Worm (Caenorhabditis elegans) whole organism, late embryonic: ENCODE measurements around the gene ZK1086.2.

Experiments used
- Y22D7AL.16 ChIP-seq: sonication (generic microtip); optimal IDR thresholded peaks from 2 replicates; lab custom pipeline; 2016; ENCODE audit warnings: missing genetic modification characterization, missing compliant biosample characterization
- ama-1 ChIP-seq: fragments of 150-350 bp; optimal IDR thresholded peaks from 2 replicates; lab custom pipeline; 2014
- ceh-48 ChIP-seq: sonication (generic microtip); optimal IDR thresholded peaks from 2 replicates; lab custom pipeline; 2016; ENCODE audit warnings: missing genetic modification characterization, inconsistent platforms, missing compliant biosample characterization
- ceh-6 ChIP-seq: fragments of 200-800 bp; sonication (Bioruptor generic); optimal IDR thresholded peaks from 2 replicates; lab custom pipeline; 2018; ENCODE audit warnings: mild to moderate bottlenecking, missing genetic modification characterization, missing compliant biosample characterization
- fax-1 ChIP-seq: sonication (generic microtip); optimal IDR thresholded peaks from 2 replicates; lab custom pipeline; 2016; ENCODE audit warnings: missing genotype, missing genetic modification characterization, missing compliant biosample characterization
- fkh-10 ChIP-seq: fragments of 150-350 bp; optimal IDR thresholded peaks from 2 replicates; lab custom pipeline; 2014; ENCODE audit warnings: missing biosample characterization, missing genetic modification reagents, missing genetic modification characterization
- nfya-1 ChIP-seq: sonication (generic microtip); optimal IDR thresholded peaks from 2 replicates; lab custom pipeline; 2017; ENCODE audit warnings: missing genetic modification characterization, mild to moderate bottlenecking, missing compliant biosample characterization, antibody characterized with exemption, moderate library complexity
- pag-3 ChIP-seq: sonication (generic microtip); optimal IDR thresholded peaks from 2 replicates; lab custom pipeline; 2016; ENCODE audit warnings: missing compliant biosample characterization, missing genetic modification characterization, borderline replicate concordance
- pha-4 ChIP-seq: fragments of 150-350 bp; optimal IDR thresholded peaks from 2 replicates; lab custom pipeline; 2018; ENCODE audit warnings: missing biosample characterization, missing genetic modification reagents, missing genetic modification characterization
- unc-86 ChIP-seq: sonication (generic microtip); optimal IDR thresholded peaks from 2 replicates; lab custom pipeline; 2016; ENCODE audit warnings: missing genetic modification characterization, missing compliant biosample characterization

DNA sequence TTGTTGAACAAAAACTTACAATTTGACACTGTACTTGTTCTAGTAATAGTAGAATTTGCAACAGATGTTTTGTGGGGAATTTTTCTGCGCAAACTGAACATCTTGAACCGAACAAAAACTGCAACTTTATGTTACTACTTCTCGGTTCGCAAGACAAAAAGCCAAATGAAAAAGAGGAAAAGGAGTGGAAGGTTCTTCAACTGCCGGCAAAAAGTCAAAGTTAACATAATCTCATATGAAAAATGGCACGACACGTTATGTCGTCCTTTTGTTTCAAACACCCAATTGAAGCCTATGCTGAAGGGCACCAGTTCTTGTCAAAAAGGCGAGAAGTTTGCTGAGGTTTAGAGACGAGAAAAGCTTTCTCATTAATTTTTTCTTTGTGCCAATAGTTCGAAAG, 30.1 kb upstream of the ZK1086.2 start, which contains the start of gene twk-23:
- TF ChIP-seq pag-3, result no peak
- TF ChIP-seq nfya-1 (tag; lab: Kevin White, UChicago), result no peak
- TF ChIP-seq pha-4 (tag; lab: Kevin White, UChicago), result no peak
- TF ChIP-seq ceh-6 (GFP tag; lab: Kevin White, UChicago), result no peak
- TF ChIP-seq fkh-10 (GFP tag; lab: Kevin White, UChicago), result no peak
- TF ChIP-seq unc-86, result no peak
- no peak for TF ChIP-seq fax-1 (tag; lab: Kevin White, UChicago)
- TF ChIP-seq ama-1 (lab: Kevin White, UChicago), result no peak
- no peak for TF ChIP-seq ceh-48 (tag; lab: Kevin White, UChicago)
- TF ChIP-seq Y22D7AL.16 (tag; lab: Kevin White, UChicago), result no peak
